Fruit fly (Drosophila melanogaster) whole organism, adult: ENCODE measurements around the gene Dis3.

Experiments
- CG14711 ChIP-seq: fragments of 200-800 bp; sonication (Bioruptor generic); optimal IDR thresholded peaks from 2 replicates; lab custom pipeline; 2018; ENCODE audit warnings: missing biosample characterization, mild to moderate bottlenecking, missing genetic modification characterization, moderate library complexity
- CG5204 ChIP-seq: fragments of 200-800 bp; sonication (Bioruptor generic); optimal IDR thresholded peaks from 2 replicates; lab custom pipeline; 2016; ENCODE audit warnings: missing biosample characterization, missing genetic modification characterization
- CG7045 ChIP-seq: fragments of 200-800 bp; sonication (Bioruptor generic); optimal IDR thresholded peaks from 2 replicates; lab custom pipeline; 2017; ENCODE audit warnings: missing biosample characterization, mild to moderate bottlenecking, missing genetic modification characterization
- Crg-1 ChIP-seq: fragments of 200-800 bp; sonication (Bioruptor generic); optimal IDR thresholded peaks from 2 replicates; lab custom pipeline; 2016; ENCODE audit warnings: missing biosample characterization, missing genetic modification characterization
- cic ChIP-seq: fragments of 200-800 bp; sonication (Bioruptor generic); optimal IDR thresholded peaks from 2 replicates; lab custom pipeline; 2017; ENCODE audit warnings: missing biosample characterization, mild to moderate bottlenecking, missing genetic modification characterization, moderate library complexity
- pad ChIP-seq: fragments of 200-800 bp; sonication (Bioruptor generic); optimal IDR thresholded peaks from 3 replicates; lab custom pipeline; 2017; ENCODE audit warnings: missing biosample characterization, missing genetic modification characterization, mild to moderate bottlenecking, moderate library complexity, missing genetic modification reagents
- tj ChIP-seq: fragments of 200-800 bp; sonication (Bioruptor generic); optimal IDR thresholded peaks from 3 replicates; lab custom pipeline; 2017; ENCODE audit warnings: missing biosample characterization, mild to moderate bottlenecking, missing genetic modification characterization, moderate library complexity

DNA sequence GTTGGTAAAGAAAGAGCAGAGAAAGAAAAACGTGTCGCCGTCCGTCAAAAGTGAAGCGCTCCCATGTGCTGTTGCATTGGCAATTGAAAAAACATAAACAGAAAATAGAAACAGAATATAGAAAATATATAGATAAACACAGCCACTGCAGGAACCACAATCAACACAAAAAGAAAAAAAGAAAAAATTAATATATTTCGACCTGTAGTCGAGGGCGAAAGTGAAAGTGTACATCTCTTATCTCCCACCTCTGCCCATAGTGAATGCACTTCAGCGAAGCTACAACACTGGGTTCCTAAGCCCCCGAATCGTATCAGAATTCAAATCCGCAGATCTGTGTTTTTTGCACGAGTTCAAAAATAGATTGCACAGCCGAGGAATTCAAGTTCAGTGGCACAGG is 49.1 kb upstream of the Dis3 start:
- TF ChIP-seq tj (GFP tag; lab: Kevin White, UChicago) (no peak), CG5204 (GFP tag; lab: Kevin White, UChicago) (no peak), CG7045 (GFP tag; lab: Kevin White, UChicago) (no peak), pad (no peak), Crg-1 (GFP tag; lab: Kevin White, UChicago) (no peak), cic (GFP tag; lab: Kevin White, UChicago) (no peak), CG14711 (tag; lab: Kevin White, UChicago) (no peak)
